Fruit fly (Drosophila melanogaster): Measurements from ENCODE around the gene CG31464.

Gene CG31464

dm6 chr3R:8306188-8306926 is 15.3 kb downstream of the CG31464 start:
- TF ChIP-seq crol (GFP tag; IDR thresholded peaks at IDR 0.05): peak; percentile 91
- no peak for TF ChIP-seq CG16779 (GFP tag; IDR thresholded peaks at IDR 0.05)
- TF ChIP-seq amos (GFP tag; IDR thresholded peaks at IDR 0.05; ENCODE audit: partially characterized antibody): peak; percentile 68
- no peak for TF ChIP-seq eyg (GFP tag; optimal IDR thresholded peaks at IDR 0.05)
- no peak for TF ChIP-seq tgo (GFP tag; IDR thresholded peaks at IDR 0.05)
- no peak for TF ChIP-seq Hsf (GFP tag; optimal IDR thresholded peaks at IDR 0.05)
- TF ChIP-seq fd3F (GFP tag; optimal IDR thresholded peaks at IDR 0.05): no peak
- TF ChIP-seq CG10959 (GFP tag; IDR thresholded peaks at IDR 0.05): no peak
- TF ChIP-seq CkIIα-i1 (GFP tag; IDR thresholded peaks at IDR 0.05): no peak
- TF ChIP-seq pan (optimal IDR thresholded peaks at IDR 0.05): no peak
- TF ChIP-seq pan (GFP tag; optimal IDR thresholded peaks at IDR 0.05 in 1 of 2, IDR thresholded peaks at IDR 0.05 in 1 of 2): no peak
- no peak for TF ChIP-seq lov (optimal IDR thresholded peaks at IDR 0.05)
- TF ChIP-seq lov (GFP tag; IDR thresholded peaks at IDR 0.05): no peak
- TF ChIP-seq CHES-1-like (GFP tag; optimal IDR thresholded peaks at IDR 0.05): no peak
- no peak for TF ChIP-seq run (tag; optimal IDR thresholded peaks at IDR 0.05)
- no peak for TF ChIP-seq Mes4 (GFP tag; optimal IDR thresholded peaks at IDR 0.05)
- TF ChIP-seq ci (GFP tag; IDR thresholded peaks at IDR 0.05): 0 out of 3 replicates have a peak, but pooled peaks have one; percentile 20
- TF ChIP-seq onecut (GFP tag; IDR thresholded peaks at IDR 0.05): 0 out of 2 replicates have a peak, but pooled peaks have one; percentile 5
- no peak for TF ChIP-seq Side (GFP tag; optimal IDR thresholded peaks at IDR 0.05)
- no peak for TF ChIP-seq hbn (GFP tag; IDR thresholded peaks at IDR 0.05; ENCODE audit: partially characterized antibody)
- TF ChIP-seq unc-4 (GFP tag; IDR thresholded peaks at IDR 0.05; ENCODE audit: partially characterized antibody): peak; percentile 15; the same call in 1 of the 2 replicates
- TF ChIP-seq luna (GFP tag; optimal IDR thresholded peaks at IDR 0.05): no peak
- no peak for TF ChIP-seq H2.0 (GFP tag; IDR thresholded peaks at IDR 0.05)
- TF ChIP-seq CG5180 (GFP tag; optimal IDR thresholded peaks at IDR 0.05): no peak
- peak; percentile 37 for TF ChIP-seq D (optimal IDR thresholded peaks at IDR 0.05)
- no peak for TF ChIP-seq D (GFP tag; optimal IDR thresholded peaks at IDR 0.05)
- no peak for TF ChIP-seq CG13624 (GFP tag; optimal IDR thresholded peaks at IDR 0.05)
- TF ChIP-seq CG11504 (tag; optimal IDR thresholded peaks at IDR 0.05): no peak
- peak; percentile 16; the same call in 1 of the 3 replicates for TF ChIP-seq CG14860 (GFP tag; IDR thresholded peaks at IDR 0.05; ENCODE audit: partially characterized antibody)
- TF ChIP-seq CG4424 (GFP tag; optimal IDR thresholded peaks at IDR 0.05): no peak
- TF ChIP-seq CG13287 (GFP tag; IDR thresholded peaks at IDR 0.05; ENCODE audit: partially characterized antibody): peak; percentile 23; the same call in 1 of the 2 replicates
- no peak for TF ChIP-seq CG8388 (GFP tag; optimal IDR thresholded peaks at IDR 0.05)
- no peak for TF ChIP-seq CG4854 (GFP tag; optimal IDR thresholded peaks at IDR 0.05)
- TF ChIP-seq en (GFP tag; optimal IDR thresholded peaks at IDR 0.05): no peak
- no peak for TF ChIP-seq MTF-1 (GFP tag; optimal IDR thresholded peaks at IDR 0.05; ENCODE audit: borderline replicate concordance)
- no peak; the same call in 1 of the 2 replicates for TF ChIP-seq ato (GFP tag; IDR thresholded peaks at IDR 0.05; ENCODE audit: partially characterized antibody)
- no peak for TF ChIP-seq crc (GFP tag; optimal IDR thresholded peaks at IDR 0.05)
- TF ChIP-seq sob (GFP tag; IDR thresholded peaks at IDR 0.05): no peak
- no peak for TF ChIP-seq GATAe (GFP tag; conservative IDR thresholded peaks at IDR 0.05)
- no peak for TF ChIP-seq sqz (GFP tag; optimal IDR thresholded peaks at IDR 0.05)
- TF ChIP-seq CG4404 (GFP tag; IDR thresholded peaks at IDR 0.05): no peak
- TF ChIP-seq CG17359 (tag; optimal IDR thresholded peaks at IDR 0.05): no peak
- peak; percentile 3 for TF ChIP-seq CG3407 (GFP tag; optimal IDR thresholded peaks at IDR 0.05)
- TF ChIP-seq CG34224 (GFP tag; IDR thresholded peaks at IDR 0.05; ENCODE audit: partially characterized antibody): peak; percentile 47; the same call in 2 of the 3 replicates
- TF ChIP-seq lab (GFP tag; optimal IDR thresholded peaks at IDR 0.05): no peak
- TF ChIP-seq bigmax (GFP tag; optimal IDR thresholded peaks at IDR 0.05): no peak
- TF ChIP-seq CG5953 (GFP tag; IDR thresholded peaks at IDR 0.05): no peak
- TF ChIP-seq CG11560 (tag; IDR thresholded peaks at IDR 0.05): no peak
- no peak for TF ChIP-seq Dad (GFP tag; optimal IDR thresholded peaks at IDR 0.05)
- no peak for TF ChIP-seq CG6791 (GFP tag; IDR thresholded peaks at IDR 0.05; ENCODE audit: partially characterized antibody)
